Fruit fly (Drosophila melanogaster) whole organism, embryonic: Measurements from ENCODE around the gene CG32855.
A peak's percentile ranks its signal among the peaks of the same experiment; 100 is the strongest.

Experiments used
- BEAF-32 ChIP-seq: fragments of 200-800 bp; sonication (Bioruptor generic); optimal IDR thresholded peaks from 3 replicates; lab custom pipeline; 2017; ENCODE audit warnings: missing biosample characterization, missing genetic modification characterization, mild to moderate bottlenecking, moderate library complexity, missing genetic modification reagents
- CG1024 ChIP-seq: fragments of 200-800 bp; sonication (Bioruptor generic); IDR thresholded peaks from 2 replicates; pipeline ENCODE4 v1.3.6; 2022; ENCODE audit warnings: missing biosample characterization, missing genetic modification characterization
- CG11695 ChIP-seq: fragments of 200-800 bp; sonication (Bioruptor generic); IDR thresholded peaks from 3 replicates; pipeline ENCODE4 v1.3.6; 2022; ENCODE audit warnings: missing biosample characterization, missing genetic modification characterization
- CG17802 ChIP-seq: fragments of 200-800 bp; sonication (Bioruptor generic); optimal IDR thresholded peaks from 2 replicates; lab custom pipeline; 2018; ENCODE audit warnings: missing biosample characterization, mild to moderate bottlenecking, missing genetic modification characterization, moderate library complexity
- CG1792 ChIP-seq: fragments of 200-800 bp; sonication (Bioruptor generic); optimal IDR thresholded peaks from 2 replicates; lab custom pipeline; 2016; ENCODE audit warnings: missing biosample characterization, missing genetic modification characterization
- CG18476 ChIP-seq: fragments of 200-800 bp; sonication (Bioruptor generic); optimal IDR thresholded peaks from 2 replicates; lab custom pipeline; 2016; ENCODE audit warnings: missing biosample characterization, mild to moderate bottlenecking, missing genetic modification characterization
- CG2120 ChIP-seq: fragments of 200-800 bp; sonication (Bioruptor generic); optimal IDR thresholded peaks from 3 replicates; lab custom pipeline; 2016; ENCODE audit warnings: missing biosample characterization, missing genetic modification characterization
- CG3065 ChIP-seq: fragments of 200-800 bp; sonication (Bioruptor generic); optimal IDR thresholded peaks from 2 replicates; lab custom pipeline; 2016; ENCODE audit warnings: missing biosample characterization, missing genetic modification characterization
- CG5245 ChIP-seq: fragments of 200-800 bp; sonication (Bioruptor generic); optimal IDR thresholded peaks from 3 replicates; lab custom pipeline; 2016; ENCODE audit warnings: missing biosample characterization, missing genetic modification characterization
- CG7372 ChIP-seq: fragments of 200-800 bp; sonication (Bioruptor generic); IDR thresholded peaks from 2 replicates; pipeline ENCODE4 v1.3.6; 2022; ENCODE audit warnings: missing biosample characterization, missing genetic modification characterization
- CG7786 ChIP-seq: fragments of 200-800 bp; sonication (Bioruptor generic); optimal IDR thresholded peaks from 2 replicates; lab custom pipeline; 2016; ENCODE audit warnings: missing biosample characterization, missing genetic modification characterization
- CG8089 ChIP-seq: fragments of 200-800 bp; sonication (Bioruptor generic); optimal IDR thresholded peaks from 3 replicates; lab custom pipeline; 2016; ENCODE audit warnings: missing biosample characterization, missing genetic modification characterization
- CG8944 ChIP-seq: fragments of 200-800 bp; sonication (Bioruptor generic); optimal IDR thresholded peaks from 3 replicates; lab custom pipeline; 2016; ENCODE audit warnings: missing biosample characterization, missing genetic modification characterization
- CHES-1-like ChIP-seq: fragments of 200-800 bp; sonication (Bioruptor generic); optimal IDR thresholded peaks from 2 replicates; lab custom pipeline; 2016; ENCODE audit warnings: missing biosample characterization, missing genetic modification characterization
- D ChIP-seq, 2 experiments: fragments of 200-800 bp in 1 of 2; fragments of >200 bp in 1 of 2; sonication (Bioruptor generic) in 1 of 2; optimal IDR thresholded peaks; 2 replicates in 1 of 2; 3 replicates in 1 of 2; lab custom pipeline; 2017; ENCODE audit warnings: mild to moderate bottlenecking in 1 of 2, missing biosample characterization in 1 of 2, missing genetic modification characterization in 1 of 2, missing genetic modification reagents in 1 of 2
- D19A ChIP-seq: fragments of 200-800 bp; optimal IDR thresholded peaks from 3 replicates; lab custom pipeline; 2019; ENCODE audit warnings: missing biosample characterization, mild to moderate bottlenecking, missing genetic modification characterization, moderate library complexity
- Dek ChIP-seq: fragments of 200-800 bp; sonication (Bioruptor generic); optimal IDR thresholded peaks from 3 replicates; lab custom pipeline; 2019; ENCODE audit warnings: missing biosample characterization, mild to moderate bottlenecking, missing genetic modification characterization, moderate library complexity
- E2f2 ChIP-seq: fragments of 200-800 bp; sonication (Bioruptor generic); IDR thresholded peaks from 2 replicates; pipeline ENCODE4 v1.3.6; 2022; ENCODE audit warnings: missing biosample characterization, missing genetic modification characterization
- HLH3B ChIP-seq: fragments of 200-800 bp; sonication (Bioruptor generic); IDR thresholded peaks from 2 replicates; pipeline ENCODE4 v1.3.6; 2022; ENCODE audit warnings: missing biosample characterization, missing genetic modification characterization
- HmgD ChIP-seq: fragments of 200-800 bp; sonication (Bioruptor generic); optimal IDR thresholded peaks from 3 replicates; lab custom pipeline; 2016; ENCODE audit warnings: missing biosample characterization, missing genetic modification characterization
- Hsf ChIP-seq: fragments of 200-800 bp; sonication (Bioruptor generic); optimal IDR thresholded peaks from 3 replicates; lab custom pipeline; 2016; ENCODE audit warnings: missing biosample characterization, missing genetic modification characterization
- MESR4 ChIP-seq: fragments of 200-800 bp; sonication (Bioruptor generic); optimal IDR thresholded peaks from 2 replicates; lab custom pipeline; 2018; ENCODE audit warnings: missing biosample characterization, mild to moderate bottlenecking, missing genetic modification characterization, moderate library complexity
- Med ChIP-seq: fragments of 200-800 bp; sonication (Bioruptor generic); peaks from one replicate; lab custom pipeline; 2016; ENCODE audit warnings: missing biosample characterization, missing genetic modification characterization, mild to moderate bottlenecking, inconsistent platforms, moderate library complexity
- Rfx ChIP-seq: fragments of 200-800 bp; sonication (Bioruptor generic); IDR thresholded peaks from 2 replicates; pipeline ENCODE4 v1.3.6; 2022; ENCODE audit warnings: missing biosample characterization, missing genetic modification characterization
- Scr ChIP-seq: fragments of 200-800 bp; sonication (Bioruptor generic); IDR thresholded peaks from 2 replicates; pipeline ENCODE4 v1.3.6; 2022; ENCODE audit warnings: missing biosample characterization, missing genetic modification characterization; ENCODE audit not compliant: partially characterized antibody
- Side ChIP-seq: fragments of 200-800 bp; sonication (Bioruptor generic); optimal IDR thresholded peaks from 2 replicates; lab custom pipeline; 2016; ENCODE audit warnings: missing biosample characterization, missing genetic modification characterization
- Sox100B ChIP-seq: fragments of 200-800 bp; sonication (Bioruptor generic); optimal IDR thresholded peaks from 3 replicates; lab custom pipeline; 2018; ENCODE audit warnings: missing biosample characterization, mild to moderate bottlenecking, missing genetic modification characterization
- Spps ChIP-seq: fragments of 200-800 bp; sonication (Bioruptor generic); optimal IDR thresholded peaks from 2 replicates; lab custom pipeline; 2018; ENCODE audit warnings: missing biosample characterization, mild to moderate bottlenecking, missing genetic modification characterization
- TFAM ChIP-seq: fragments of 200-800 bp; sonication (Bioruptor generic); optimal IDR thresholded peaks from 2 replicates; lab custom pipeline; 2017; ENCODE audit warnings: missing biosample characterization, missing genetic modification characterization, inconsistent platforms
- Trl ChIP-seq, 3 experiments: fragments of >200 bp in 2 of 3; fragments of 200-800 bp in 1 of 3; sonication (Bioruptor generic) in 1 of 3; optimal IDR thresholded peaks; 2 replicates in 1 of 3; 3 replicates in 2 of 3; lab custom pipeline; 2016 to 2017; ENCODE audit warnings: missing biosample characterization in 1 of 3, missing genetic modification characterization in 1 of 3
- bigmax ChIP-seq: fragments of 200-800 bp; sonication (Bioruptor generic); optimal IDR thresholded peaks from 2 replicates; lab custom pipeline; 2018; ENCODE audit warnings: missing biosample characterization, mild to moderate bottlenecking, missing genetic modification characterization
- chn ChIP-seq: fragments of 200-800 bp; sonication (Bioruptor generic); optimal IDR thresholded peaks from 2 replicates; lab custom pipeline; 2016; ENCODE audit warnings: missing biosample characterization, missing genetic modification characterization
- ci ChIP-seq: fragments of 200-800 bp; sonication (Bioruptor generic); IDR thresholded peaks from 3 replicates; pipeline ENCODE4 v1.3.6; 2022; ENCODE audit warnings: missing biosample characterization, missing genetic modification characterization
- eyg ChIP-seq: fragments of 200-800 bp; sonication (Bioruptor generic); optimal IDR thresholded peaks from 3 replicates; lab custom pipeline; 2016; ENCODE audit warnings: missing biosample characterization, missing genetic modification characterization
- fd3F ChIP-seq: fragments of 200-800 bp; sonication (Bioruptor generic); optimal IDR thresholded peaks from 2 replicates; lab custom pipeline; 2018; ENCODE audit warnings: missing biosample characterization, mild to moderate bottlenecking, missing genetic modification characterization, moderate library complexity
- gce ChIP-seq: fragments of 200-800 bp; sonication (Bioruptor generic); IDR thresholded peaks from 3 replicates; pipeline ENCODE4 v1.3.6; 2022; ENCODE audit warnings: missing biosample characterization, missing genetic modification characterization
- gem ChIP-seq: fragments of 200-800 bp; sonication (Bioruptor generic); optimal IDR thresholded peaks from 2 replicates; lab custom pipeline; 2019; ENCODE audit warnings: missing biosample characterization, mild to moderate bottlenecking, missing genetic modification characterization, moderate library complexity
- hbn ChIP-seq: fragments of 200-800 bp; sonication (Bioruptor generic); IDR thresholded peaks from 2 replicates; pipeline ENCODE4 v1.3.6; 2022; ENCODE audit warnings: missing biosample characterization, missing genetic modification characterization; ENCODE audit not compliant: partially characterized antibody
- hkb ChIP-seq, 2 experiments: fragments of 200-800 bp in 1 of 2; fragments of >200 bp in 1 of 2; sonication (Bioruptor generic) in 1 of 2; IDR thresholded peaks in 1 of 2; optimal IDR thresholded peaks in 1 of 2; 2 replicates each; pipeline versions ENCODE4 v1.3.6 to Lab custom; 2017 to 2022; ENCODE audit warnings: missing biosample characterization in 1 of 2, missing genetic modification characterization in 1 of 2
- hth ChIP-seq: fragments of >200 bp; optimal IDR thresholded peaks from 2 replicates; lab custom pipeline; 2017; ENCODE audit warnings: inconsistent platforms
- jigr1 ChIP-seq: fragments of 200-800 bp; sonication (Bioruptor generic); IDR thresholded peaks from 3 replicates; pipeline ENCODE4 v1.3.6; 2022; ENCODE audit warnings: missing biosample characterization, missing genetic modification characterization
- nom ChIP-seq: fragments of 200-800 bp; sonication (Bioruptor generic); optimal IDR thresholded peaks from 2 replicates; lab custom pipeline; 2017; ENCODE audit warnings: missing biosample characterization, missing genetic modification characterization, mild to moderate bottlenecking, moderate library complexity, missing genetic modification reagents
- odd ChIP-seq: fragments of 200-800 bp; sonication (Bioruptor generic); optimal IDR thresholded peaks from 2 replicates; lab custom pipeline; 2017; ENCODE audit warnings: missing biosample characterization, mild to moderate bottlenecking, missing genetic modification characterization
- pan ChIP-seq, 4 experiments: fragments of >200 bp in 3 of 4; fragments of 200-800 bp in 1 of 4; sonication (Bioruptor generic) in 1 of 4; optimal IDR thresholded peaks in 3 of 4; IDR thresholded peaks in 1 of 4; 2 replicates each; pipeline versions ENCODE4 v1.3.6 to Lab custom; 2017 to 2022; ENCODE audit warnings: missing biosample characterization in 2 of 4, missing genetic modification characterization in 2 of 4, mixed read lengths in 1 of 4
- pb ChIP-seq: fragments of 200-800 bp; sonication (Bioruptor generic); optimal IDR thresholded peaks from 3 replicates; lab custom pipeline; 2016; ENCODE audit warnings: missing biosample characterization, missing genetic modification characterization
- prd ChIP-seq, 3 experiments: fragments of >200 bp in 2 of 3; fragments of 200-800 bp in 1 of 3; sonication (Bioruptor generic) in 1 of 3; optimal IDR thresholded peaks in 2 of 3; IDR thresholded peaks in 1 of 3; 2 replicates in 2 of 3; 3 replicates in 1 of 3; pipeline versions ENCODE4 v1.3.6 to Lab custom; 2017 to 2022; ENCODE audit warnings: missing biosample characterization in 1 of 3, missing genetic modification characterization in 1 of 3
- pum ChIP-seq: fragments of 200-800 bp; sonication (Bioruptor generic); optimal IDR thresholded peaks from 2 replicates; lab custom pipeline; 2016; ENCODE audit warnings: missing biosample characterization, missing genetic modification characterization
- sr ChIP-seq: fragments of 200-800 bp; sonication (Bioruptor generic); IDR thresholded peaks from 3 replicates; pipeline ENCODE4 v1.3.6; 2022; ENCODE audit warnings: missing biosample characterization, missing genetic modification characterization
- trem ChIP-seq: fragments of 200-800 bp; optimal IDR thresholded peaks from 3 replicates; lab custom pipeline; 2019; ENCODE audit warnings: missing biosample characterization, mild to moderate bottlenecking, missing genetic modification characterization, moderate library complexity

CG32855 gene

dm6 chr3R:16051329-16051679 is 29.5 kb downstream of the CG32855 start (continued):
- no peak for TF ChIP-seq BEAF-32 (GFP tag; lab: Kevin White, UChicago)
- 0 out of 2 replicates have a peak, but pooled peaks have one; percentile 18 for TF ChIP-seq HLH3B (GFP tag; lab: Robert Waterston, UW)
- no peak for TF ChIP-seq fd3F (GFP tag; lab: Kevin White, UChicago)
- no peak for TF ChIP-seq CG1792 (GFP tag; lab: Kevin White, UChicago)
- TF ChIP-seq CHES-1-like (GFP tag; lab: Kevin White, UChicago), result no peak
- TF ChIP-seq pb (GFP tag; lab: Kevin White, UChicago), result no peak
- no peak for TF ChIP-seq chn
- TF ChIP-seq CG5245 (GFP tag; lab: Kevin White, UChicago), result no peak
- no peak for TF ChIP-seq bigmax (GFP tag; lab: Kevin White, UChicago)
- TF ChIP-seq Hsf (GFP tag; lab: Kevin White, UChicago), result no peak
- TF ChIP-seq hbn (GFP tag; lab: Robert Waterston, UW), result 0 out of 2 replicates have a peak, but pooled peaks have one; percentile 12
- TF ChIP-seq Scr (GFP tag; lab: Robert Waterston, UW), result no peak
- no peak for TF ChIP-seq CG18476
- TF ChIP-seq Sox100B (GFP tag; lab: Kevin White, UChicago), result no peak
- no peak for TF ChIP-seq eyg (GFP tag; lab: Kevin White, UChicago)
- TF ChIP-seq jigr1 (GFP tag; lab: Robert Waterston, UW), result no peak
- no peak for TF ChIP-seq nom (GFP tag; lab: Kevin White, UChicago)
- no peak for TF ChIP-seq hkb (optimal IDR thresholded peaks at IDR 0.05; lab: Kevin White, UChicago)
- TF ChIP-seq hkb (GFP tag; IDR thresholded peaks at IDR 0.05; lab: Robert Waterston, UW), result 0 out of 2 replicates have a peak, but pooled peaks have one; percentile 33
- 0 out of 3 replicates have a peak, but pooled peaks have one; percentile 37 for TF ChIP-seq CG11695 (GFP tag; lab: Robert Waterston, UW)
- 0 out of 3 replicates have a peak, but pooled peaks have one; percentile 34 for TF ChIP-seq ci (GFP tag; lab: Robert Waterston, UW)
- TF ChIP-seq CG2120, result peak; percentile 54
- TF ChIP-seq MESR4 (GFP tag; lab: Kevin White, UChicago), result no peak
- no peak for TF ChIP-seq E2f2 (GFP tag; lab: Robert Waterston, UW)
- TF ChIP-seq hth (lab: Kevin White, UChicago), result no peak
- TF ChIP-seq gce (GFP tag; lab: Robert Waterston, UW), result no peak
- no peak for TF ChIP-seq CG3065 (GFP tag; lab: Kevin White, UChicago)
- no peak for TF ChIP-seq CG7372
- TF ChIP-seq odd (GFP tag; lab: Kevin White, UChicago), result no peak
- TF ChIP-seq HmgD (GFP tag; lab: Kevin White, UChicago), result no peak
- TF ChIP-seq pan (optimal IDR thresholded peaks at IDR 0.05; lab: Kevin White, UChicago), result no peak
- peak in 1 of 2 experiments; percentile 36 for TF ChIP-seq pan (GFP tag; optimal IDR thresholded peaks at IDR 0.05 in 1 of 2, IDR thresholded peaks at IDR 0.05 in 1 of 2)
- TF ChIP-seq TFAM (GFP tag; lab: Kevin White, UChicago), result no peak
- no peak for TF ChIP-seq CG8944 (GFP tag; lab: Kevin White, UChicago)
- no peak for TF ChIP-seq sr (GFP tag; lab: Robert Waterston, UW)
- no peak for TF ChIP-seq Dek
- TF ChIP-seq Med (GFP tag; lab: Kevin White, UChicago), result peak; percentile 78
- TF ChIP-seq Rfx (GFP tag; lab: Robert Waterston, UW), result peak; percentile 31; the same call in 1 of the 2 replicates
- no peak for TF ChIP-seq trem
- TF ChIP-seq CG17802, result no peak
- TF ChIP-seq pum (GFP tag; lab: Kevin White, UChicago), result no peak
- TF ChIP-seq CG8089, result no peak
- no peak for TF ChIP-seq prd (optimal IDR thresholded peaks at IDR 0.05; lab: Kevin White, UChicago)
- peak; percentile 31; the same call in 1 of the 3 replicates for TF ChIP-seq prd (GFP tag; IDR thresholded peaks at IDR 0.05; lab: Robert Waterston, UW)
- TF ChIP-seq Trl (optimal IDR thresholded peaks at IDR 0.05; lab: Kevin White, UChicago), result peak; percentile 69 to 70
- TF ChIP-seq Trl (GFP tag; optimal IDR thresholded peaks at IDR 0.05; lab: Kevin White, UChicago), result no peak
- no peak for TF ChIP-seq CG7786 (GFP tag; lab: Kevin White, UChicago)
- TF ChIP-seq D19A, result peak; percentile 99
- no peak for TF ChIP-seq Side (GFP tag; lab: Kevin White, UChicago)
- no peak for TF ChIP-seq D (optimal IDR thresholded peaks at IDR 0.05; lab: Kevin White, UChicago)
- no peak for TF ChIP-seq D (GFP tag; optimal IDR thresholded peaks at IDR 0.05; lab: Kevin White, UChicago)
- TF ChIP-seq Spps (tag; lab: Kevin White, UChicago), result no peak
- no peak for TF ChIP-seq gem (tag; lab: Kevin White, UChicago)
- no peak for TF ChIP-seq CG1024
